Fruit fly (Drosophila melanogaster): ENCODE results near the gene CG4199.

Gene CG4199

DNA sequence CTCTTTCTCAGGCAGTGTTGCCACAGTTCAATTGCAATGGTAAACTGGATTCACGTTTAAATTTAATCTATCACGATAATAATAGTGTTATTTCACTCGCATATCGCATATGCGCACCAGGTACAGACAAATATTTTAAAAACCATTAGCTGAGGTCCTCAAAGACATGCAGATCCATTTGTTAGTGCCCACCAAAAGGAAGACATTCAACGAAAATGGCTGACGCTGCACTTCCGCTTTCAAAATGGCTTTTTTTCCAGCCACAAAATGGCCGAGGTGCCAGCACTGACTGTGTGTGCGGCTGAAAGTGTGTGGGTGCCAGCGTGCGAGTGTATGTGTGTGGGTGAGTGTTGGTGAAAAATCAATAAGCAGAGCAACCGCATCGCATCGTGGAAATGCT lies 12.2 kb downstream of the CG4199 start:
- TF ChIP-seq CG15710 (tag; optimal IDR thresholded peaks at IDR 0.05) (peak; percentile 38), Ets98B (GFP tag; IDR thresholded peaks at IDR 0.05) (no peak), CG34367 (tag; optimal IDR thresholded peaks at IDR 0.05) (peak; percentile 4), gl (tag; optimal IDR thresholded peaks at IDR 0.05) (no peak), D1 (tag; optimal IDR thresholded peaks at IDR 0.05) (no peak), fd96Ca (GFP tag; IDR thresholded peaks at IDR 0.05) (no peak), Pif1A (GFP tag; optimal IDR thresholded peaks at IDR 0.05) (no peak), CG4496 (GFP tag; IDR thresholded peaks at IDR 0.05) (peak; percentile 38; the same call in 1 of the 3 replicates), CG8301 (tag; optimal IDR thresholded peaks at IDR 0.05) (peak; percentile 30), Pif1B (GFP tag; optimal IDR thresholded peaks at IDR 0.05) (no peak), CG13204 (GFP tag; optimal IDR thresholded peaks at IDR 0.05) (peak; percentile 19), CG32121 (GFP tag; IDR thresholded peaks at IDR 0.05) (no peak), CG17806 (tag; optimal IDR thresholded peaks at IDR 0.05) (no peak), rn (GFP tag; IDR thresholded peaks at IDR 0.05) (no peak), EcR (GFP tag; optimal IDR thresholded peaks at IDR 0.05) (no peak), Snoo (tag; optimal IDR thresholded peaks at IDR 0.05) (no peak), CG8159 (tag; optimal IDR thresholded peaks at IDR 0.05) (peak; percentile 29), CG12605 (GFP tag; IDR thresholded peaks at IDR 0.05) (no peak), CG10348 (GFP tag; IDR thresholded peaks at IDR 0.05) (no peak), CG14655 (GFP tag; optimal IDR thresholded peaks at IDR 0.05) (no peak)

DNA sequence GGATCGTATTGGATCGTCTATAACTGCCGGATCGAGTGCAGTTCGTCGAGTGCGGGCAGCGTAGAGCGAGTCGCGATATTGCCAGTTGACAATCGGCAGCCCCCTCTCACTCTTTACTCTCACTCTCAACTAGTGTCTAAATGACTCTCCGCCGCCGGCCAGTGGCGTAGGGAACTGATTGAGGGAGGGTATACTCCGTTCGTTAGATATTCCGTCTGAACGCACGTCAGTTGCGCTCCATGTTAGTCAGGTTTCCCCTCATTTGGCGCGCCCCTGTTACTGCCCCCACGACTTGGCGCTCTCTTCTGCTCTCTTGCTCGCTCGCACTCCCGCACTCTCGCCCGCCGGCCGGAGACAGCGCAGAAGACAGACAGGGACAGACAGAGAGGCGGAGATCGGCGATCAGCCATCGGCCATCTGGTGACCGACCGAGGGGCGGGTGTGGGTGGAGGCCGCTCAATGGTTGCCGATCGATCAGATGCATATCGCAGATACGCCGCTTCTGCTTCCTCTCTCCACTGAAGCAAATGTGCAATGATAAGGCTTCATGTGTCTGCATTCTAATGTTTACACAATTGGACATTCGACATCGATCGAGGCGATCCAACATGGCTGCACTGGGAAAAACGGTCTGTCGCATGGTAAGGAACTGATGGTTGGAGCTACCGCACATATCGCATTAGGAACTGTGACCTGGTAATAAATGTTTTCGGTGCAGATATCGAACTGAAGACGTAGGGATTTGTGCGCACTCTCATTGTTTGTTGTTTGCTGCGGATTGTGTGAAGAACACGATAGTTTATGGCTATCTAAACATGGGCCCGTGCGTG lies 23.0 kb downstream of the CG4199 start, which contains the start of gene moody:
moody (minus strand) TSS at position 51 of the 830 bp plus-strand sequence.
- TF ChIP-seq CG10348 (GFP tag; IDR thresholded peaks at IDR 0.05) (peak; percentile 92), D1 (tag; optimal IDR thresholded peaks at IDR 0.05) (no peak), Pif1A (GFP tag; optimal IDR thresholded peaks at IDR 0.05) (peak; percentile 90), CG9948 (tag; optimal IDR thresholded peaks at IDR 0.05) (peak; percentile 68), CG14655 (GFP tag; optimal IDR thresholded peaks at IDR 0.05) (peak; percentile 92), CG12605 (GFP tag; IDR thresholded peaks at IDR 0.05) (peak; percentile 97), EcR (GFP tag; optimal IDR thresholded peaks at IDR 0.05) (peak; percentile 56), CG8159 (tag; optimal IDR thresholded peaks at IDR 0.05) (peak; percentile 84), Pif1B (GFP tag; optimal IDR thresholded peaks at IDR 0.05) (peak; percentile 90), CG32121 (GFP tag; IDR thresholded peaks at IDR 0.05) (peak; percentile 99), CG8301 (tag; optimal IDR thresholded peaks at IDR 0.05) (peak; percentile 87), Snoo (tag; optimal IDR thresholded peaks at IDR 0.05) (peak; percentile 93), gl (tag; optimal IDR thresholded peaks at IDR 0.05) (peak; percentile 84), fd96Ca (GFP tag; IDR thresholded peaks at IDR 0.05) (peak; percentile 99), Ets98B (GFP tag; IDR thresholded peaks at IDR 0.05) (peak; percentile 99), CG15710 (tag; optimal IDR thresholded peaks at IDR 0.05) (peak; percentile 86), CG34367 (tag; optimal IDR thresholded peaks at IDR 0.05) (peak; percentile 82), CG4496 (GFP tag; IDR thresholded peaks at IDR 0.05) (peak; percentile 99), CG13204 (GFP tag; optimal IDR thresholded peaks at IDR 0.05) (peak; percentile 97), rn (GFP tag; IDR thresholded peaks at IDR 0.05) (peak; percentile 93), CG17806 (tag; optimal IDR thresholded peaks at IDR 0.05) (peak; percentile 84)

dm6 chrX:2048778-2049686 lies 24.3 kb downstream of the CG4199 start:
- TF ChIP-seq D1 (tag; optimal IDR thresholded peaks at IDR 0.05) (no peak), CG12605 (GFP tag; IDR thresholded peaks at IDR 0.05) (no peak), CG17806 (tag; optimal IDR thresholded peaks at IDR 0.05) (no peak), Ets98B (GFP tag; IDR thresholded peaks at IDR 0.05) (peak; percentile 43; the same call in 1 of the 2 replicates), Pif1B (GFP tag; optimal IDR thresholded peaks at IDR 0.05) (no peak), CG10348 (GFP tag; IDR thresholded peaks at IDR 0.05) (no peak), CG15710 (tag; optimal IDR thresholded peaks at IDR 0.05) (no peak), CG4496 (GFP tag; IDR thresholded peaks at IDR 0.05) (peak; percentile 55; the same call in 2 of the 3 replicates), gl (tag; optimal IDR thresholded peaks at IDR 0.05) (no peak), fd96Ca (GFP tag; IDR thresholded peaks at IDR 0.05) (0 out of 3 replicates have a peak, but pooled peaks have one; percentile 35)

dm6 chrX:2043660-2044397 lies 29.5 kb downstream of the CG4199 start, which contains the start of gene CG4325:
CG4325 (minus strand) TSS chrX:2043818.
- TF ChIP-seq CG9948 (tag; optimal IDR thresholded peaks at IDR 0.05) (no peak), D1 (tag; optimal IDR thresholded peaks at IDR 0.05) (no peak), CG13204 (GFP tag; optimal IDR thresholded peaks at IDR 0.05) (peak; percentile 26), Pif1A (GFP tag; optimal IDR thresholded peaks at IDR 0.05) (no peak), CG32121 (GFP tag; IDR thresholded peaks at IDR 0.05) (no peak), CG8159 (tag; optimal IDR thresholded peaks at IDR 0.05) (no peak)

Data from whole organism, pupa.